Worm (Caenorhabditis elegans) whole organism, L4 larva: ENCODE results near the gene srh-179.

Source experiments
- F44E2.7 ChIP-seq: fragments of 200-800 bp; sonication (Bioruptor generic); IDR thresholded peaks from 2 replicates; pipeline ENCODE4 v2.1.2; 2022; ENCODE audit warnings: missing genetic modification characterization, missing compliant biosample characterization
- R02D3.7 ChIP-seq: fragments of 150-350 bp; sonication (generic microtip); optimal IDR thresholded peaks from 3 replicates; lab custom pipeline; 2014; ENCODE audit warnings: missing biosample characterization, missing genetic modification characterization
- T20F7.1 ChIP-seq: fragments of 200-800 bp; sonication (Bioruptor generic); optimal IDR thresholded peaks from 2 replicates; lab custom pipeline; 2018; ENCODE audit warnings: mild to moderate bottlenecking, missing genetic modification characterization, missing compliant biosample characterization
- T26A8.4 ChIP-seq: fragments of 200-800 bp; sonication (Bioruptor generic); IDR thresholded peaks from 2 replicates; pipeline ENCODE4 v1.3.6; 2022; ENCODE audit warnings: missing genetic modification characterization, missing compliant biosample characterization
- Y48G9A.11 ChIP-seq: fragments of 200-800 bp; sonication (Bioruptor generic); IDR thresholded peaks from 2 replicates; pipeline ENCODE4 v1.3.6; 2022; ENCODE audit warnings: missing genetic modification reagents, missing genetic modification characterization, missing compliant biosample characterization
- Y5F2A.4 ChIP-seq: fragments of 200-800 bp; sonication (Bioruptor generic); optimal IDR thresholded peaks from 2 replicates; lab custom pipeline; 2018; ENCODE audit warnings: mild to moderate bottlenecking, missing genetic modification characterization, missing compliant biosample characterization
- Y75B8A.6 ChIP-seq: fragments of 200-800 bp; sonication (Bioruptor generic); IDR thresholded peaks from 2 replicates; pipeline ENCODE4 v1.3.6; 2022; ENCODE audit warnings: missing genetic modification reagents, missing genetic modification characterization, missing compliant biosample characterization
- ama-1 ChIP-seq: fragments of 150-350 bp; optimal IDR thresholded peaks from 2 replicates; lab custom pipeline; 2014; ENCODE audit warnings: inconsistent platforms, mixed read lengths
- arid-1 ChIP-seq: fragments of 200-800 bp; sonication (Bioruptor generic); conservative IDR thresholded peaks from 2 replicates; pipeline ENCODE4 v1.3.6; 2022; ENCODE audit warnings: missing genetic modification reagents, missing genetic modification characterization, missing compliant biosample characterization
- attf-4 ChIP-seq: sonication (generic microtip); optimal IDR thresholded peaks from 3 replicates; lab custom pipeline; 2017; ENCODE audit warnings: missing biosample characterization, missing genetic modification characterization
- ceh-28 ChIP-seq: fragments of 150-350 bp; optimal IDR thresholded peaks from 2 replicates; lab custom pipeline; 2014; ENCODE audit warnings: missing biosample characterization, missing genetic modification reagents, missing genetic modification characterization
- ceh-32 ChIP-seq: sonication (generic microtip); optimal IDR thresholded peaks from 2 replicates; lab custom pipeline; 2016; ENCODE audit warnings: mild to moderate bottlenecking, missing genetic modification characterization, missing compliant biosample characterization; ENCODE audit not compliant: poor library complexity
- ces-1 ChIP-seq: fragments of 150-350 bp; sonication (generic microtip); optimal IDR thresholded peaks from 4 replicates; lab custom pipeline; 2014; ENCODE audit warnings: missing biosample characterization, missing genetic modification reagents, missing genetic modification characterization
- cey-2 ChIP-seq: sonication (generic microtip); optimal IDR thresholded peaks from 3 replicates; lab custom pipeline; 2017; ENCODE audit warnings: missing genetic modification characterization, mild to moderate bottlenecking, missing compliant biosample characterization, antibody characterized with exemption, borderline replicate concordance; ENCODE audit not compliant: insufficient read depth
- ctbp-1 ChIP-seq: fragments of 200-800 bp; sonication (Bioruptor generic); IDR thresholded peaks from 2 replicates; pipeline ENCODE4 v1.3.6; 2022; ENCODE audit warnings: missing genetic modification reagents, missing genetic modification characterization, missing compliant biosample characterization
- daf-16 ChIP-seq, 3 experiments: sonication (generic microtip); optimal IDR thresholded peaks; 2 replicates each; lab custom pipeline; 2016 to 2017; ENCODE audit warnings: missing genetic modification characterization in 3 of 3, missing genetic modification reagents in 3 of 3, mild to moderate bottlenecking in 2 of 3, missing compliant biosample characterization in 2 of 3, missing biosample characterization in 1 of 3, moderate library complexity in 1 of 3
- daf-8 ChIP-seq: fragments of 200-800 bp; sonication (Bioruptor generic); IDR thresholded peaks from 2 replicates; pipeline ENCODE4 v1.3.6; 2022; ENCODE audit warnings: missing genetic modification characterization, missing compliant biosample characterization
- dmd-6 ChIP-seq: fragments of 200-800 bp; sonication (Bioruptor generic); IDR thresholded peaks from 2 replicates; pipeline ENCODE4 v1.3.6; 2022; ENCODE audit warnings: missing genetic modification reagents, missing genetic modification characterization, missing compliant biosample characterization
- dmd-8 ChIP-seq: fragments of 200-800 bp; sonication (Bioruptor generic); IDR thresholded peaks from 2 replicates; pipeline ENCODE4 v1.3.6; 2022; ENCODE audit warnings: missing genetic modification characterization, missing compliant biosample characterization
- fkh-10 ChIP-seq: fragments of 150-350 bp; optimal IDR thresholded peaks from 2 replicates; lab custom pipeline; 2014; ENCODE audit warnings: missing biosample characterization, missing genetic modification reagents, missing genetic modification characterization
- gei-8 ChIP-seq: fragments of 200-800 bp; sonication (Bioruptor generic); optimal IDR thresholded peaks from 2 replicates; lab custom pipeline; 2018; ENCODE audit warnings: mild to moderate bottlenecking, missing genetic modification characterization, missing compliant biosample characterization
- hlh-11 ChIP-seq: fragments of 200-800 bp; sonication (Bioruptor generic); optimal IDR thresholded peaks from 2 replicates; lab custom pipeline; 2018; ENCODE audit warnings: mild to moderate bottlenecking, missing genetic modification characterization, missing compliant biosample characterization
- hmg-1.1 ChIP-seq: fragments of 200-800 bp; sonication (Bioruptor generic); IDR thresholded peaks from 2 replicates; pipeline ENCODE4 v1.3.6; 2022; ENCODE audit warnings: missing genetic modification reagents, missing genetic modification characterization, missing compliant biosample characterization
- jun-1 ChIP-seq: fragments of 150-350 bp; optimal IDR thresholded peaks from 2 replicates; lab custom pipeline; 2014; ENCODE audit warnings: missing biosample characterization, missing genetic modification reagents, missing genetic modification characterization
- lim-7 ChIP-seq: fragments of 200-800 bp; sonication (Bioruptor generic); IDR thresholded peaks from 2 replicates; pipeline ENCODE4 v1.3.6; 2022; ENCODE audit warnings: missing genetic modification characterization, missing compliant biosample characterization
- lin-15B ChIP-seq: fragments of 150-350 bp; sonication (generic microtip); optimal IDR thresholded peaks from 3 replicates; lab custom pipeline; 2014; ENCODE audit warnings: missing biosample characterization, missing genetic modification characterization
- lin-38 ChIP-seq: fragments of 200-800 bp; sonication (Bioruptor generic); IDR thresholded peaks from 2 replicates; pipeline ENCODE4 v1.3.6; 2022; ENCODE audit warnings: missing genetic modification reagents, missing genetic modification characterization, missing compliant biosample characterization
- lin-39 ChIP-seq: fragments of 150-350 bp; optimal IDR thresholded peaks from 2 replicates; lab custom pipeline; 2014; ENCODE audit warnings: missing biosample characterization, missing genetic modification reagents, missing genetic modification characterization
- lsy-2 ChIP-seq, 2 experiments: fragments of 150-350 bp in 1 of 2; sonication (generic microtip) in 1 of 2; optimal IDR thresholded peaks; 2 replicates each; lab custom pipeline; 2014 to 2017; ENCODE audit warnings: missing biosample characterization in 2 of 2, missing genetic modification characterization in 2 of 2
- madf-5 ChIP-seq, 2 experiments: fragments of 200-800 bp; sonication (Bioruptor generic); IDR thresholded peaks; 2 replicates each; pipeline ENCODE4 v1.3.6; 2022; ENCODE audit warnings: missing compliant biosample characterization in 2 of 2, missing genetic modification characterization in 2 of 2
- mdt-29 ChIP-seq: fragments of 200-800 bp; sonication (Bioruptor generic); IDR thresholded peaks from 2 replicates; pipeline ENCODE4 v1.3.6; 2022; ENCODE audit warnings: missing genetic modification reagents, missing genetic modification characterization, missing compliant biosample characterization
- mxl-2 ChIP-seq: fragments of 200-800 bp; sonication (Bioruptor generic); conservative IDR thresholded peaks from 2 replicates; pipeline ENCODE4 v1.3.6; 2022; ENCODE audit warnings: missing genetic modification reagents, missing genetic modification characterization, missing compliant biosample characterization
- nhr-11 ChIP-seq: fragments of 150-350 bp; optimal IDR thresholded peaks from 2 replicates; lab custom pipeline; 2014; ENCODE audit warnings: missing biosample characterization, missing genetic modification characterization
- nhr-25 ChIP-seq: sonication (generic microtip); optimal IDR thresholded peaks from 2 replicates; lab custom pipeline; 2017; ENCODE audit warnings: missing genetic modification characterization, mild to moderate bottlenecking, missing compliant biosample characterization, antibody characterized with exemption, moderate library complexity, borderline replicate concordance; ENCODE audit not compliant: insufficient read depth
- nhr-77 ChIP-seq: fragments of 150-350 bp; optimal IDR thresholded peaks from 2 replicates; lab custom pipeline; 2014; ENCODE audit warnings: missing biosample characterization, missing genetic modification characterization
- php-3 ChIP-seq: fragments of 200-800 bp; sonication (Bioruptor generic); IDR thresholded peaks from 2 replicates; pipeline ENCODE4 v1.3.6; 2022; ENCODE audit warnings: missing genetic modification reagents, missing genetic modification characterization, missing compliant biosample characterization
- rbr-2 ChIP-seq: sonication (generic microtip); optimal IDR thresholded peaks from 2 replicates; lab custom pipeline; 2016; ENCODE audit warnings: missing genotype, missing genetic modification characterization, missing compliant biosample characterization
- saeg-2 ChIP-seq: fragments of 200-800 bp; sonication (Bioruptor generic); IDR thresholded peaks from 2 replicates; pipeline ENCODE4 v1.3.6; 2022; ENCODE audit warnings: missing genetic modification reagents, missing genetic modification characterization, missing compliant biosample characterization
- sdz-12 ChIP-seq: fragments of 200-800 bp; sonication (Bioruptor generic); optimal IDR thresholded peaks from 2 replicates; lab custom pipeline; 2018; ENCODE audit warnings: mild to moderate bottlenecking, missing genetic modification characterization, missing compliant biosample characterization
- set-16 ChIP-seq: fragments of 200-800 bp; sonication (Bioruptor generic); IDR thresholded peaks from 2 replicates; pipeline ENCODE4 v1.3.6; 2022; ENCODE audit warnings: missing genetic modification reagents, missing genetic modification characterization, missing compliant biosample characterization
- snpc-4 ChIP-seq: fragments of 150-350 bp; optimal IDR thresholded peaks from 2 replicates; lab custom pipeline; 2014; ENCODE audit warnings: missing biosample characterization, missing genetic modification characterization
- spr-3 ChIP-seq: fragments of 200-800 bp; sonication (Bioruptor generic); optimal IDR thresholded peaks from 2 replicates; lab custom pipeline; 2018; ENCODE audit warnings: mild to moderate bottlenecking, missing genetic modification characterization, missing compliant biosample characterization
- tag-97 ChIP-seq: fragments of 200-800 bp; sonication (Bioruptor generic); IDR thresholded peaks from 2 replicates; pipeline ENCODE4 v1.3.6; 2022; ENCODE audit warnings: missing genetic modification characterization, missing compliant biosample characterization
- tra-1 ChIP-seq: fragments of 200-800 bp; sonication (Bioruptor generic); IDR thresholded peaks from 2 replicates; pipeline ENCODE4 v1.3.6; 2022; ENCODE audit warnings: missing genetic modification reagents, missing genetic modification characterization, missing compliant biosample characterization
- unc-130 ChIP-seq: sonication (generic microtip); optimal IDR thresholded peaks from 2 replicates; lab custom pipeline; 2016; ENCODE audit warnings: missing genetic modification reagents, missing genetic modification characterization, missing compliant biosample characterization
- zag-1 ChIP-seq: fragments of 150-350 bp; optimal IDR thresholded peaks from 2 replicates; lab custom pipeline; 2014; ENCODE audit warnings: missing biosample characterization, missing genetic modification characterization
- zfp-3 ChIP-seq: fragments of 200-800 bp; sonication (Bioruptor generic); conservative IDR thresholded peaks from 2 replicates; pipeline ENCODE4 v1.3.6; 2022; ENCODE audit warnings: missing genetic modification reagents, missing genetic modification characterization, missing compliant biosample characterization
- zip-11 ChIP-seq: fragments of 200-800 bp; sonication (Bioruptor generic); IDR thresholded peaks from 2 replicates; pipeline ENCODE4 v1.3.6; 2022; ENCODE audit warnings: missing genetic modification characterization, missing compliant biosample characterization
- zip-2 ChIP-seq: fragments of 150-350 bp; optimal IDR thresholded peaks from 2 replicates; lab custom pipeline; 2014; ENCODE audit warnings: missing biosample characterization, missing genetic modification characterization
- ztf-7 ChIP-seq: fragments of 150-350 bp; optimal IDR thresholded peaks from 2 replicates; lab custom pipeline; 2014; ENCODE audit warnings: missing biosample characterization, missing genetic modification characterization

The srh-179 gene

ce11 chrV:18508564-18508963 lies 32.4 kb downstream of the srh-179 start, which contains the start of gene Y51A2D.1:
Gene Y51A2D.1, plus strand, starts transcription at chrV:18508864.
- TF ChIP-seq R02D3.7 (tag; lab: Kevin White, UChicago), result no peak
- TF ChIP-seq attf-4 (tag; lab: Kevin White, UChicago), result no peak
- TF ChIP-seq unc-130 (GFP tag; lab: Kevin White, UChicago), result no peak
- TF ChIP-seq sdz-12 (GFP tag; lab: Kevin White, UChicago), result no peak
- no peak for TF ChIP-seq mdt-29 (GFP tag; lab: Robert Waterston, UW)
- no peak for TF ChIP-seq lim-7 (GFP tag; lab: Robert Waterston, UW)
- TF ChIP-seq daf-8 (GFP tag; lab: Robert Waterston, UW), result no peak
- no peak for TF ChIP-seq mxl-2 (GFP tag; lab: Robert Waterston, UW)
- TF ChIP-seq nhr-25 (tag; lab: Kevin White, UChicago), result no peak
- no peak for TF ChIP-seq zip-11 (GFP tag; lab: Robert Waterston, UW)
- no peak for TF ChIP-seq F44E2.7 (GFP tag; lab: Robert Waterston, UW)
- no peak for TF ChIP-seq saeg-2 (GFP tag; lab: Robert Waterston, UW)
- no peak for TF ChIP-seq set-16 (GFP tag; lab: Robert Waterston, UW)
- TF ChIP-seq ceh-32, result no peak
- TF ChIP-seq ama-1, result no peak
- TF ChIP-seq zag-1, result no peak
- no peak for TF ChIP-seq lsy-2 (tag; optimal IDR thresholded peaks at IDR 0.05; lab: Kevin White, UChicago)

- TF ChIP-seq madf-5 (GFP tag; IDR thresholded peaks at IDR 0.05; lab: Robert Waterston, UW) (no peak), zip-2 (tag; lab: Kevin White, UChicago) (no peak), zag-1 (no peak), tra-1 (GFP tag; lab: Robert Waterston, UW) (no peak), T26A8.4 (no peak), lin-15B (tag; lab: Kevin White, UChicago) (no peak), ztf-7 (tag; lab: Kevin White, UChicago) (no peak), Y75B8A.6 (no peak), gei-8 (no peak), nhr-11 (tag; lab: Kevin White, UChicago) (no peak), fkh-10 (GFP tag; lab: Kevin White, UChicago) (no peak), tag-97 (GFP tag; lab: Robert Waterston, UW) (no peak)
Observed at ce11 chrV:18511847-18512246, 35.7 kb downstream of the srh-179 start.

ce11 chrV:18516496-18516895 lies 40.3 kb downstream of the srh-179 start, which contains the start of gene hmit-1.1:
Gene hmit-1.1, plus strand, starts transcription at chrV:18516789.
- no peak for TF ChIP-seq ceh-28 (tag; lab: Kevin White, UChicago)
- TF ChIP-seq lin-38 (GFP tag; lab: Robert Waterston, UW), result no peak
- TF ChIP-seq cey-2 (tag; lab: Kevin White, UChicago), result no peak
- no peak for TF ChIP-seq ces-1
- TF ChIP-seq php-3, result peak; percentile 86
- TF ChIP-seq ctbp-1, result no peak
- TF ChIP-seq lin-39 (tag; lab: Kevin White, UChicago), result no peak
- TF ChIP-seq rbr-2 (tag; lab: Kevin White, UChicago), result no peak
- TF ChIP-seq hmg-1.1 (GFP tag; lab: Robert Waterston, UW), result no peak
- TF ChIP-seq hlh-11 (tag; lab: Kevin White, UChicago), result peak; percentile 68
- no peak for TF ChIP-seq arid-1 (GFP tag; lab: Robert Waterston, UW)
- peak; percentile 33 for TF ChIP-seq nhr-77 (tag; lab: Kevin White, UChicago)
- TF ChIP-seq Y5F2A.4 (GFP tag; lab: Kevin White, UChicago), result no peak
- TF ChIP-seq sdz-12 (GFP tag; lab: Kevin White, UChicago), result no peak
- TF ChIP-seq snpc-4, result no peak
- TF ChIP-seq dmd-8 (GFP tag; lab: Robert Waterston, UW), result no peak
- no peak for TF ChIP-seq daf-16 (GFP tag; optimal IDR thresholded peaks at IDR 0.05; lab: Kevin White, UChicago)
- TF ChIP-seq daf-16 (tag; optimal IDR thresholded peaks at IDR 0.05; lab: Kevin White, UChicago), result peak; percentile 74
- no peak for TF ChIP-seq zip-11 (GFP tag; lab: Robert Waterston, UW)
- TF ChIP-seq zfp-3 (GFP tag; lab: Robert Waterston, UW), result no peak
- no peak for TF ChIP-seq spr-3 (GFP tag; lab: Kevin White, UChicago)
- TF ChIP-seq dmd-6, result peak; percentile 83
- TF ChIP-seq Y48G9A.11, result no peak
- TF ChIP-seq T20F7.1, result no peak
- no peak for TF ChIP-seq jun-1 (tag; lab: Kevin White, UChicago)
